Worm (Caenorhabditis elegans): ENCODE results near the gene scl-6.

ce11 chrIV:13118794-13119193 is 50.2 kb downstream of the scl-6 start, which contains the start of gene unc-30:
- no peak for TF ChIP-seq snpc-4 (GFP tag; optimal IDR thresholded peaks at IDR 0.05)
- TF ChIP-seq snpc-4 (tag; optimal IDR thresholded peaks at IDR 0.05) = no peak
- TF ChIP-seq cebp-2 (GFP tag; IDR thresholded peaks at IDR 0.05) = no peak
- TF ChIP-seq unc-62 (GFP tag; optimal IDR thresholded peaks at IDR 0.05) = no peak
- no peak for TF ChIP-seq ceh-27 (GFP tag; optimal IDR thresholded peaks at IDR 0.05)
- TF ChIP-seq gei-17 (GFP tag; optimal IDR thresholded peaks at IDR 0.05) = no peak
- no peak for TF ChIP-seq aptf-2 (GFP tag; conservative IDR thresholded peaks at IDR 0.05)
- TF ChIP-seq ceh-58 (GFP tag; IDR thresholded peaks at IDR 0.05) = no peak
- no peak for TF ChIP-seq dpl-1 (GFP tag; optimal IDR thresholded peaks at IDR 0.05)
- no peak for TF ChIP-seq hrde-1 (tag; optimal IDR thresholded peaks at IDR 0.05; ENCODE audit: borderline replicate concordance)
- no peak for TF ChIP-seq hmg-1.2 (GFP tag; IDR thresholded peaks at IDR 0.05)

Measured in whole organism, young adult.